Fruit fly (Drosophila melanogaster): ENCODE measurements around the gene CG13643.

Gene CG13643

dm6 chr3R:24875939-24876842, 29.6 kb downstream of the CG13643 start, which contains the start of gene CG3744 (continued):
- TF ChIP-seq CG2202 (tag; optimal IDR thresholded peaks at IDR 0.05) (peak; percentile 57), sens (GFP tag) (peak; percentile 82), row (GFP tag; IDR thresholded peaks at IDR 0.05) (peak; percentile 98), pzg (GFP tag; optimal IDR thresholded peaks at IDR 0.05) (peak; percentile 57), Atf-2 (GFP tag; optimal IDR thresholded peaks at IDR 0.05) (peak; percentile 42), ac (GFP tag; optimal IDR thresholded peaks at IDR 0.05) (peak; percentile 20), CG7839 (tag; optimal IDR thresholded peaks at IDR 0.05) (peak; percentile 92), kni (GFP tag; optimal IDR thresholded peaks at IDR 0.05) (peak; percentile 80), zfh1 (GFP tag; IDR thresholded peaks at IDR 0.05) (peak; percentile 96), CG2116 (GFP tag; optimal IDR thresholded peaks at IDR 0.05) (peak; percentile 67), z (GFP tag; IDR thresholded peaks at IDR 0.05) (peak; percentile 38; the same call in 1 of the 3 replicates), lbe (GFP tag; optimal IDR thresholded peaks at IDR 0.05) (peak; percentile 79), corto (GFP tag; optimal IDR thresholded peaks at IDR 0.05) (peak; percentile 44), CG4328 (GFP tag; optimal IDR thresholded peaks at IDR 0.05) (peak; percentile 85), danr (GFP tag; IDR thresholded peaks at IDR 0.05) (peak; percentile 73), Hmx (GFP tag; optimal IDR thresholded peaks at IDR 0.05) (no peak), Ssrp (tag; optimal IDR thresholded peaks at IDR 0.05) (peak; percentile 88), amos (GFP tag; IDR thresholded peaks at IDR 0.05; ENCODE audit: partially characterized antibody) (peak; percentile 94), gro (GFP tag; optimal IDR thresholded peaks at IDR 0.05) (peak; percentile 57), Sox102F (GFP tag; optimal IDR thresholded peaks at IDR 0.05) (peak; percentile 90), hth (optimal IDR thresholded peaks at IDR 0.05) (no peak), gsb (GFP tag; IDR thresholded peaks at IDR 0.05) (peak; percentile 89), CG31365 (tag; optimal IDR thresholded peaks at IDR 0.05) (no peak), H2.0 (GFP tag; IDR thresholded peaks at IDR 0.05) (peak; percentile 94), CG1603 (tag; optimal IDR thresholded peaks at IDR 0.05) (peak; percentile 66), HLHmδ (GFP tag; optimal IDR thresholded peaks at IDR 0.05) (no peak), CG16813 (GFP tag; IDR thresholded peaks at IDR 0.05; ENCODE audit: partially characterized antibody) (peak; percentile 96), CG15011 (GFP tag; optimal IDR thresholded peaks at IDR 0.05) (peak; percentile 53), Hr39 (optimal IDR thresholded peaks at IDR 0.05) (peak; percentile 94), CG3407 (GFP tag; optimal IDR thresholded peaks at IDR 0.05) (peak; percentile 78), Stat92E (GFP tag; optimal IDR thresholded peaks at IDR 0.05) (no peak), pan (optimal IDR thresholded peaks at IDR 0.05) (no peak), pan (GFP tag; optimal IDR thresholded peaks at IDR 0.05 in 1 of 2, IDR thresholded peaks at IDR 0.05 in 1 of 2) (peak in 1 of 2 experiments; percentile 95), mirr (GFP tag; optimal IDR thresholded peaks at IDR 0.05) (peak; percentile 74), CG3281 (GFP tag; optimal IDR thresholded peaks at IDR 0.05) (peak; percentile 90), CTCF (GFP tag; optimal IDR thresholded peaks at IDR 0.05) (no peak), CG33213 (GFP tag; optimal IDR thresholded peaks at IDR 0.05) (peak; percentile 81), CG15514 (GFP tag; optimal IDR thresholded peaks at IDR 0.05) (peak; percentile 88), Adf1 (GFP tag; IDR thresholded peaks at IDR 0.05) (peak; percentile 79), toy (GFP tag; IDR thresholded peaks at IDR 0.05) (peak; percentile 83), CG14014 (GFP tag; IDR thresholded peaks at IDR 0.05) (peak; percentile 95), CG10431 (GFP tag; optimal IDR thresholded peaks at IDR 0.05) (peak; percentile 48), CG3163 (GFP tag; optimal IDR thresholded peaks at IDR 0.05) (peak; percentile 27), CG6175 (GFP tag; IDR thresholded peaks at IDR 0.05) (peak; percentile 92), CG14050 (GFP tag; IDR thresholded peaks at IDR 0.05) (peak; percentile 86), sob (GFP tag; IDR thresholded peaks at IDR 0.05) (peak; percentile 96), CG7556 (GFP tag; optimal IDR thresholded peaks at IDR 0.05) (peak; percentile 86), CG4404 (GFP tag; IDR thresholded peaks at IDR 0.05) (peak; percentile 89), Fer2 (tag; optimal IDR thresholded peaks at IDR 0.05) (peak; percentile 91), NFAT (GFP tag; IDR thresholded peaks at IDR 0.05) (peak; percentile 99)
